Fruit fly (Drosophila melanogaster): ENCODE data around the gene dop.

dop gene

DNA sequence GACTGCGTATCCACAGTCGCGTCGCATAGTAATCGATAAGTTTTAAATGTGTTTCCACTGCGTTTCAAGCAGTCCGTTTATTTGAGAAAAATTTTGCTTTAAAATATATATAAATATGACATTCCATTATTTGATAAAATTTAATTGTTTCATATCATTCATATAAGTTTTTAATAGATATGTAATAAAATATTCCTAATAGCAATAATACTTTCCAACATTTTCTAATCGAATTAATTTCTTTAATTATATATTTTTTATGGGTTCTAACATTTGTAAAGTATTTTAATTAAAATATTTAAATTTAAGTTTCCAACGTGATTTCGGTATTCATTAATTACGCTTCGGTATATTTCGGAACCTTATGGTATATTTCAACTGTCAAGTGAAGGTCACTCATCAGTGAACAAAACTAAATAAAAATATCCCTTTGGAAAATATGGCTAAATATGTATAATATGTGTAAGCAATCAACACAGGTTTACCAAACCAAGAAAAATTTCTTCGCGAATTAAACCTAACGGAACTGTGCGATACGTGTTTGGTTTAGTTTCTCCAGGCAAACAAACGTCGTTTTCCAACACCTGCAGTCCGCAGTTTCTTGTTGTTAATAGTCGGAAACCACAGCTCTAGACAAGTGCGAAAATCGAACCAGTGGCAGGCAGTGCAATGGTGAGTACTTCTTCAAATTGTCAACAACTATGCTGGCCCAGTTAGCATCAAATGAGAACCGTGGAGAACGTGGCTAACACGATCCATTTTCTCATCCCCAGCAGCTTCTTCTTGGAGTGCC is 2.6 kb upstream of the dop start, which contains the start of the genes CG7739 and SCCRO (continued):
- no peak for TF ChIP-seq hb (GFP tag; IDR thresholded peaks at IDR 0.05; ENCODE audit: partially characterized antibody)
- TF ChIP-seq CG15011 (GFP tag; optimal IDR thresholded peaks at IDR 0.05) = no peak
- peak; percentile 43 for TF ChIP-seq CG15696 (tag; optimal IDR thresholded peaks at IDR 0.05)
- TF ChIP-seq CG15601 (tag; optimal IDR thresholded peaks at IDR 0.05) = peak; percentile 52
- no peak for TF ChIP-seq CG10431 (GFP tag; optimal IDR thresholded peaks at IDR 0.05)
- TF ChIP-seq CG31388 (GFP tag; optimal IDR thresholded peaks at IDR 0.05) = no peak
- no peak for TF ChIP-seq D19B (GFP tag; optimal IDR thresholded peaks at IDR 0.05)
- peak; percentile 25 for TF ChIP-seq CG3281 (GFP tag; optimal IDR thresholded peaks at IDR 0.05)
- TF ChIP-seq Lim3 (GFP tag; IDR thresholded peaks at IDR 0.05) = no peak
- no peak for TF ChIP-seq CG16863 (GFP tag; optimal IDR thresholded peaks at IDR 0.05)
- no peak for TF ChIP-seq Asciz (GFP tag; optimal IDR thresholded peaks at IDR 0.05)
- TF ChIP-seq kah (GFP tag; optimal IDR thresholded peaks at IDR 0.05) = no peak
- peak; percentile 59 for TF ChIP-seq unc-4 (GFP tag; IDR thresholded peaks at IDR 0.05; ENCODE audit: partially characterized antibody)
- TF ChIP-seq CG7357 (GFP tag; IDR thresholded peaks at IDR 0.05) = peak; percentile 93
- no peak for TF ChIP-seq Kr (GFP tag; optimal IDR thresholded peaks at IDR 0.05)
- peak; percentile 56 for TF ChIP-seq CG9437 (GFP tag; optimal IDR thresholded peaks at IDR 0.05)
- TF ChIP-seq CG13624 (GFP tag; optimal IDR thresholded peaks at IDR 0.05) = peak; percentile 40
- peak; percentile 56 for TF ChIP-seq Fer2 (tag; optimal IDR thresholded peaks at IDR 0.05)
- no peak for TF ChIP-seq br (optimal IDR thresholded peaks at IDR 0.05)
- TF ChIP-seq schlank (tag; optimal IDR thresholded peaks at IDR 0.05) = no peak
- peak; percentile 59; the same call in 1 of the 2 replicates for TF ChIP-seq chm (GFP tag; IDR thresholded peaks at IDR 0.05)
- no peak; the same call in 2 of the 3 replicates for TF ChIP-seq knrl (GFP tag; IDR thresholded peaks at IDR 0.05; ENCODE audit: partially characterized antibody)
- TF ChIP-seq jumu (GFP tag; optimal IDR thresholded peaks at IDR 0.05) = peak; percentile 32
- peak; percentile 85 for TF ChIP-seq CG17361 (GFP tag; IDR thresholded peaks at IDR 0.05)
- TF ChIP-seq tin (GFP tag; optimal IDR thresholded peaks at IDR 0.05) = peak; percentile 65
- TF ChIP-seq Hr78 (GFP tag; optimal IDR thresholded peaks at IDR 0.05) = no peak
- peak; percentile 56; the same call in 1 of the 3 replicates for TF ChIP-seq CG2889 (GFP tag; IDR thresholded peaks at IDR 0.05)
- no peak for TF ChIP-seq salm (tag; optimal IDR thresholded peaks at IDR 0.05)
- peak; percentile 42 for TF ChIP-seq CG1603 (tag; optimal IDR thresholded peaks at IDR 0.05)
- TF ChIP-seq dm (GFP tag; optimal IDR thresholded peaks at IDR 0.05) = peak; percentile 12
- TF ChIP-seq tup (GFP tag; optimal IDR thresholded peaks at IDR 0.05) = peak; percentile 24
- TF ChIP-seq lmd (GFP tag; IDR thresholded peaks at IDR 0.05) = peak; percentile 61; the same call in 1 of the 2 replicates
- TF ChIP-seq jigr1 (GFP tag; IDR thresholded peaks at IDR 0.05) = no peak
- no peak for TF ChIP-seq Fer1 (GFP tag; optimal IDR thresholded peaks at IDR 0.05)
- no peak for TF ChIP-seq CG6813 (GFP tag; optimal IDR thresholded peaks at IDR 0.05)
- peak; percentile 68 for TF ChIP-seq Abd-B (GFP tag; optimal IDR thresholded peaks at IDR 0.05)
- no peak for TF ChIP-seq CG16815 (GFP tag; optimal IDR thresholded peaks at IDR 0.05)
- peak; percentile 50 for TF ChIP-seq CG10543 (GFP tag; optimal IDR thresholded peaks at IDR 0.05)
- no peak for TF ChIP-seq CrebB (tag; optimal IDR thresholded peaks at IDR 0.05)
- peak; percentile 73; the same call in 1 of the 2 replicates for TF ChIP-seq ranshi (GFP tag; IDR thresholded peaks at IDR 0.05)
- 0 out of 2 replicates have a peak, but pooled peaks have one; percentile 15 for TF ChIP-seq CG14667 (GFP tag; IDR thresholded peaks at IDR 0.05)
- TF ChIP-seq ken (GFP tag; IDR thresholded peaks at IDR 0.05) = 0 out of 3 replicates have a peak, but pooled peaks have one; percentile 52
- no peak for TF ChIP-seq cwo (GFP tag; optimal IDR thresholded peaks at IDR 0.05)
- peak; percentile 81 for TF ChIP-seq CG31441 (GFP tag; IDR thresholded peaks at IDR 0.05)
- TF ChIP-seq ATbp (GFP tag; optimal IDR thresholded peaks at IDR 0.05) = no peak
- TF ChIP-seq CG10366 (GFP tag; IDR thresholded peaks at IDR 0.05) = peak; percentile 70
- TF ChIP-seq ind (GFP tag; optimal IDR thresholded peaks at IDR 0.05) = peak; percentile 57
- TF ChIP-seq CG12071 (GFP tag; optimal IDR thresholded peaks at IDR 0.05) = no peak
- TF ChIP-seq CG1529 (GFP tag; optimal IDR thresholded peaks at IDR 0.05) = no peak

Data from whole organism, embryonic.